Fruit fly (Drosophila melanogaster) whole organism, wandering third instar larva: ENCODE data around the gene CG5555.

Experiments used
- Abd-B ChIP-seq: fragments of >200 bp; optimal IDR thresholded peaks from 2 replicates; lab custom pipeline; 2017; ENCODE audit warnings: missing biosample characterization, missing genetic modification characterization
- CG32264 ChIP-seq: fragments of 200-800 bp; sonication (Bioruptor generic); optimal IDR thresholded peaks from 2 replicates; lab custom pipeline; 2016; ENCODE audit warnings: missing biosample characterization, missing genetic modification characterization
- CG9705 ChIP-seq: fragments of 200-800 bp; sonication (Bioruptor generic); optimal IDR thresholded peaks from 2 replicates; lab custom pipeline; 2018; ENCODE audit warnings: missing biosample characterization, mild to moderate bottlenecking, missing genetic modification characterization
- CrebA ChIP-seq: fragments of 200-800 bp; sonication (Bioruptor generic); optimal IDR thresholded peaks from 2 replicates; lab custom pipeline; 2016; ENCODE audit warnings: missing biosample characterization, mild to moderate bottlenecking, missing genetic modification characterization, borderline replicate concordance
- Dfd ChIP-seq: fragments of >200 bp; optimal IDR thresholded peaks from 2 replicates; lab custom pipeline; 2017; ENCODE audit warnings: missing biosample characterization, missing genetic modification characterization
- Dif ChIP-seq: fragments of 200-275, 200-300 bp; sonication (Bioruptor generic); optimal IDR thresholded peaks from 2 replicates; lab custom pipeline; 2018; ENCODE audit warnings: missing biosample characterization, missing genetic modification characterization; ENCODE audit not compliant: partially characterized antibody
- GATAd ChIP-seq: sonication (Bioruptor generic); optimal IDR thresholded peaks from 2 replicates; lab custom pipeline; 2016; ENCODE audit warnings: missing biosample characterization, missing genetic modification characterization
- HLH106 ChIP-seq: fragments of 200-800 bp; optimal IDR thresholded peaks from 3 replicates; lab custom pipeline; 2019; ENCODE audit warnings: missing biosample characterization, mild to moderate bottlenecking, missing genetic modification characterization, moderate library complexity
- Hnf4 ChIP-seq: fragments of 200-800 bp; sonication (Bioruptor generic); optimal IDR thresholded peaks from 2 replicates; lab custom pipeline; 2016; ENCODE audit warnings: missing biosample characterization, mild to moderate bottlenecking, missing genetic modification characterization
- Hr78 ChIP-seq: fragments of >200 bp; optimal IDR thresholded peaks from 2 replicates; lab custom pipeline; 2017; ENCODE audit warnings: missing biosample characterization, missing genetic modification characterization
- Hr83 ChIP-seq: fragments of 200-300 bp; sonication (Bioruptor generic); optimal IDR thresholded peaks from 2 replicates; lab custom pipeline; 2016; ENCODE audit warnings: missing biosample characterization, mild to moderate bottlenecking, missing genetic modification characterization, moderate library complexity; ENCODE audit not compliant: poor library complexity, severe bottlenecking
- Jra ChIP-seq: sonication (Bioruptor generic); optimal IDR thresholded peaks from 2 replicates; lab custom pipeline; 2016; ENCODE audit warnings: missing biosample characterization, missing genetic modification characterization
- Mio ChIP-seq: sonication (Bioruptor generic); optimal IDR thresholded peaks from 2 replicates; lab custom pipeline; 2016; ENCODE audit warnings: missing biosample characterization, missing genetic modification characterization
- Myc ChIP-seq: fragments of >200 bp; optimal IDR thresholded peaks from 2 replicates; lab custom pipeline; 2017
- N ChIP-seq: fragments of >200 bp; optimal IDR thresholded peaks from 2 replicates; lab custom pipeline; 2018; ENCODE audit warnings: missing biosample characterization, missing external identifiers, missing genetic modification characterization
- OdsH ChIP-seq: fragments of 200-800 bp; sonication (Bioruptor generic); optimal IDR thresholded peaks from 2 replicates; lab custom pipeline; 2016; ENCODE audit warnings: missing biosample characterization, mild to moderate bottlenecking, missing genetic modification characterization
- Rel ChIP-seq, 2 experiments: fragments of 200-800 bp; sonication (Bioruptor generic) in 1 of 2; optimal IDR thresholded peaks; 2 replicates in 1 of 2; 3 replicates in 1 of 2; lab custom pipeline; 2016 to 2019; ENCODE audit warnings: mild to moderate bottlenecking in 2 of 2, missing biosample characterization in 2 of 2, missing genetic modification characterization in 2 of 2, moderate library complexity in 1 of 2
- Sp1 ChIP-seq: fragments of 200-800 bp; sonication (Bioruptor generic); optimal IDR thresholded peaks from 3 replicates; lab custom pipeline; 2019; ENCODE audit warnings: missing biosample characterization, mild to moderate bottlenecking, missing genetic modification characterization, moderate library complexity
- Vsx2 ChIP-seq: fragments of 200-300, 225-300 bp; sonication (Bioruptor generic); optimal IDR thresholded peaks from 2 replicates; lab custom pipeline; 2018; ENCODE audit warnings: missing biosample characterization, missing genetic modification characterization; ENCODE audit not compliant: partially characterized antibody
- br ChIP-seq: fragments of 200-800 bp; sonication (Bioruptor generic); optimal IDR thresholded peaks from 2 replicates; lab custom pipeline; 2016; ENCODE audit warnings: missing biosample characterization, missing genetic modification characterization
- brk ChIP-seq: fragments of 200-800 bp; sonication (Bioruptor generic); optimal IDR thresholded peaks from 2 replicates; lab custom pipeline; 2016; ENCODE audit warnings: missing biosample characterization, mild to moderate bottlenecking, missing genetic modification characterization
- dl ChIP-seq, 2 experiments: fragments of 175-275, 200-275 bp in 1 of 2; fragments of 200-275 bp in 1 of 2; sonication (Bioruptor generic); optimal IDR thresholded peaks; lab custom pipeline; 2018; ENCODE audit warnings: mild to moderate bottlenecking in 2 of 2, missing biosample characterization in 2 of 2, missing genetic modification characterization in 2 of 2, moderate library complexity in 2 of 2; ENCODE audit not compliant: partially characterized antibody in 2 of 2, insufficient read depth in 1 of 2
- dmrt93B ChIP-seq: fragments of 200-800 bp; sonication (Bioruptor generic); optimal IDR thresholded peaks from 2 replicates; lab custom pipeline; 2018; ENCODE audit warnings: missing biosample characterization, mild to moderate bottlenecking, missing genetic modification characterization
- dsf ChIP-seq: sonication (Bioruptor generic); optimal IDR thresholded peaks from 2 replicates; lab custom pipeline; 2016; ENCODE audit warnings: missing biosample characterization, missing genetic modification characterization, borderline replicate concordance
- ey ChIP-seq: fragments of 200-800 bp; sonication (Bioruptor generic); optimal IDR thresholded peaks from 2 replicates; lab custom pipeline; 2016; ENCODE audit warnings: missing biosample characterization, missing genetic modification characterization
- foxo ChIP-seq, 2 experiments: fragments of 200-800 bp; sonication (Bioruptor generic); optimal IDR thresholded peaks; 2 replicates in 1 of 2; 3 replicates in 1 of 2; lab custom pipeline; 2016 to 2017; ENCODE audit warnings: missing biosample characterization in 2 of 2, missing genetic modification characterization in 2 of 2
- fru ChIP-seq: fragments of 200-800 bp; sonication (Bioruptor generic); optimal IDR thresholded peaks from 3 replicates; lab custom pipeline; 2016; ENCODE audit warnings: missing biosample characterization, mild to moderate bottlenecking, missing genetic modification characterization
- h ChIP-seq: fragments of 200-800 bp; sonication (Bioruptor generic); optimal IDR thresholded peaks from 3 replicates; lab custom pipeline; 2016; ENCODE audit warnings: missing biosample characterization, mild to moderate bottlenecking, missing genetic modification characterization
- jim ChIP-seq: fragments of 175-275, 200-325 bp; sonication (Bioruptor generic); optimal IDR thresholded peaks from 2 replicates; lab custom pipeline; 2016; ENCODE audit warnings: missing biosample characterization, mild to moderate bottlenecking, missing genetic modification characterization
- lola ChIP-seq: fragments of >200 bp; optimal IDR thresholded peaks from 2 replicates; lab custom pipeline; 2017; ENCODE audit warnings: missing biosample characterization, missing genetic modification characterization
- pan ChIP-seq: fragments of >200 bp; optimal IDR thresholded peaks from 2 replicates; lab custom pipeline; 2017
- psq ChIP-seq: fragments of 200-800 bp; sonication (Bioruptor generic); optimal IDR thresholded peaks from 3 replicates; lab custom pipeline; 2017; ENCODE audit warnings: missing biosample characterization, mild to moderate bottlenecking, missing genetic modification characterization, moderate library complexity
- rgr ChIP-seq: fragments of 200-800 bp; sonication (Bioruptor generic); optimal IDR thresholded peaks from 3 replicates; lab custom pipeline; 2016; ENCODE audit warnings: missing biosample characterization, mild to moderate bottlenecking, missing genetic modification characterization
- sage ChIP-seq: fragments of 200-800 bp; sonication (Bioruptor generic); optimal IDR thresholded peaks from 2 replicates; lab custom pipeline; 2016; ENCODE audit warnings: missing biosample characterization, mild to moderate bottlenecking, missing genetic modification characterization
- sv ChIP-seq: fragments of 200-800 bp; sonication (Bioruptor generic); optimal IDR thresholded peaks from 3 replicates; lab custom pipeline; 2016; ENCODE audit warnings: missing biosample characterization, missing genetic modification characterization
- tai ChIP-seq: sonication (Bioruptor generic); optimal IDR thresholded peaks from 2 replicates; lab custom pipeline; 2016; ENCODE audit warnings: missing biosample characterization, missing genetic modification characterization
- usp ChIP-seq: fragments of >200 bp; optimal IDR thresholded peaks from 2 replicates; lab custom pipeline; 2017; ENCODE audit warnings: missing biosample characterization, missing genetic modification characterization
- woc ChIP-seq: sonication (Bioruptor generic); optimal IDR thresholded peaks from 2 replicates; lab custom pipeline; 2016; ENCODE audit warnings: missing biosample characterization, mild to moderate bottlenecking, missing genetic modification characterization

The CG5555 gene

DNA sequence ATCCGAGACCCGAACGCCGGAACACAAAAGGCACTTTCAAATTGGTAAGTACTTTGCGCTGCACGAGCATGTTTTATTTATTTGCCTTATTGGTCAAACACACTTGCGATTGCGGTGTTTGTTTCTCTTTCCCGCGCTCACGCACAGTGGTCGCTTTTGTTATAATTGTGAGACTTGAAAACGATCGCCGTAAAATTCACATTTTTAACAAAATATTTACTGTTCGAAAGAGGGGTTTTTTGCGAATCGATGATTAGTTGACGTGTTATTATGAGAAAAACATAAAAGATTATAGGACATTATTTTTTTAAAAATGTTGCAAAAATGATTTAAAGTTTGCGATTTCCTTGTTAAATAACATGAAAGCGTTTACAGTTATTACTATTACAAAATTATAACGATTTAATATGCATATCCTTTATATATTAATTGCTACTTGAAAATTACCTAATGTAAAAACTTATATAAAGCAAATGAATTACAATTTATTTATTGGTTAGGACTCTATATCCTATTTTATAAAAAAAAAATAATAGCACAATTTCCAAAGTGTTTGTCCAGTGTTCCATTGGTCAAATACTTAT is 15.4 kb downstream of the CG5555 start:
- TF ChIP-seq h (GFP tag; lab: Kevin White, UChicago) (peak; percentile 23), Hnf4 (GFP tag; lab: Kevin White, UChicago) (no peak), brk (GFP tag; lab: Kevin White, UChicago) (no peak), HLH106 (peak; percentile 30), Rel (GFP tag; optimal IDR thresholded peaks at IDR 0.05; lab: Kevin White, UChicago) (no peak), Rel (tag; optimal IDR thresholded peaks at IDR 0.05; lab: Kevin White, UChicago) (no peak), dsf (GFP tag; lab: Kevin White, UChicago) (no peak), CG32264 (peak; percentile 55), Vsx2 (GFP tag; lab: Kevin White, UChicago) (no peak), fru (GFP tag; lab: Kevin White, UChicago) (peak; percentile 5), sv (GFP tag; lab: Kevin White, UChicago) (no peak), OdsH (GFP tag; lab: Kevin White, UChicago) (peak; percentile 10), Jra (GFP tag; lab: Kevin White, UChicago) (no peak), foxo (GFP tag; optimal IDR thresholded peaks at IDR 0.05; lab: Kevin White, UChicago) (peak in 1 of 2 experiments; percentile 33), dl (GFP tag; optimal IDR thresholded peaks at IDR 0.05; lab: Kevin White, UChicago; ENCODE audit: insufficient read depth in 1 of 2, partially characterized antibody in 2 of 2) (no peak), br (GFP tag; lab: Kevin White, UChicago) (no peak), Dif (GFP tag; lab: Kevin White, UChicago) (no peak), Mio (GFP tag; lab: Kevin White, UChicago) (no peak), woc (GFP tag; lab: Kevin White, UChicago) (peak; percentile 33), Hr83 (GFP tag; lab: Kevin White, UChicago) (no peak), dmrt93B (GFP tag; lab: Kevin White, UChicago) (peak; percentile 5), usp (GFP tag; lab: Kevin White, UChicago) (no peak), rgr (GFP tag; lab: Kevin White, UChicago) (peak; percentile 35), CrebA (GFP tag; lab: Kevin White, UChicago) (no peak), sage (peak; percentile 26), ey (GFP tag; lab: Kevin White, UChicago) (no peak)

- TF ChIP-seq Dif (GFP tag; lab: Kevin White, UChicago) (peak; percentile 94), Jra (GFP tag; lab: Kevin White, UChicago) (no peak), dsf (GFP tag; lab: Kevin White, UChicago) (no peak), psq (GFP tag; lab: Kevin White, UChicago) (peak; percentile 77), Vsx2 (GFP tag; lab: Kevin White, UChicago) (peak; percentile 79), Hr83 (GFP tag; lab: Kevin White, UChicago) (peak; percentile 50), ey (GFP tag; lab: Kevin White, UChicago) (no peak), OdsH (GFP tag; lab: Kevin White, UChicago) (peak; percentile 56), woc (GFP tag; lab: Kevin White, UChicago) (no peak), Hr78 (GFP tag; lab: Kevin White, UChicago) (no peak), CG32264 (no peak), fru (GFP tag; lab: Kevin White, UChicago) (peak; percentile 46), CrebA (GFP tag; lab: Kevin White, UChicago) (no peak), Rel (GFP tag; optimal IDR thresholded peaks at IDR 0.05; lab: Kevin White, UChicago) (peak; percentile 84), Rel (tag; optimal IDR thresholded peaks at IDR 0.05; lab: Kevin White, UChicago) (peak; percentile 49), br (GFP tag; lab: Kevin White, UChicago) (peak; percentile 46), usp (GFP tag; lab: Kevin White, UChicago) (no peak), pan (lab: Kevin White, UChicago) (no peak), sv (GFP tag; lab: Kevin White, UChicago) (no peak), dmrt93B (GFP tag; lab: Kevin White, UChicago) (no peak), lola (GFP tag; lab: Kevin White, UChicago) (peak; percentile 72), Hnf4 (GFP tag; lab: Kevin White, UChicago) (peak; percentile 34), dl (GFP tag; optimal IDR thresholded peaks at IDR 0.05; lab: Kevin White, UChicago; ENCODE audit: insufficient read depth in 1 of 2, partially characterized antibody in 2 of 2) (peak; percentile 69 to 91), Sp1 (GFP tag; lab: Kevin White, UChicago) (peak; percentile 83), tai (GFP tag; lab: Kevin White, UChicago) (no peak), Dfd (GFP tag; lab: Kevin White, UChicago) (no peak), N (GFP tag; lab: Kevin White, UChicago) (peak; percentile 28), jim (GFP tag; lab: Kevin White, UChicago) (no peak), GATAd (GFP tag; lab: Kevin White, UChicago) (no peak), Myc (no peak), HLH106 (peak; percentile 21), brk (GFP tag; lab: Kevin White, UChicago) (peak; percentile 42), Mio (GFP tag; lab: Kevin White, UChicago) (no peak), Abd-B (GFP tag; lab: Kevin White, UChicago) (no peak), sage (peak; percentile 74), rgr (GFP tag; lab: Kevin White, UChicago) (no peak), CG9705 (GFP tag; lab: Kevin White, UChicago) (no peak), h (GFP tag; lab: Kevin White, UChicago) (peak; percentile 37), foxo (GFP tag; optimal IDR thresholded peaks at IDR 0.05; lab: Kevin White, UChicago) (peak in 1 of 2 experiments; percentile 6)
Measured at dm6 chr3R:19163972-19164819, 16.1 kb downstream of the CG5555 start, which contains the start of gene sqz. sqz (plus strand) TSS chr3R:19164211.
